Worm (Caenorhabditis elegans) whole organism, early embryonic: ENCODE measurements around the gene F44F4.9.

ENCODE experiments used
- B0310.2 ChIP-seq: sonication (generic microtip); optimal IDR thresholded peaks from 2 replicates; lab custom pipeline; 2016; ENCODE audit warnings: mild to moderate bottlenecking, missing genetic modification characterization, missing compliant biosample characterization
- F13C5.2 ChIP-seq: sonication (generic microtip); optimal IDR thresholded peaks from 2 replicates; lab custom pipeline; 2017; ENCODE audit warnings: mild to moderate bottlenecking, missing genetic modification characterization, inconsistent platforms, missing compliant biosample characterization
- aly-1 ChIP-seq: sonication (generic microtip); optimal IDR thresholded peaks from 2 replicates; lab custom pipeline; 2016; ENCODE audit warnings: missing genetic modification characterization, missing compliant biosample characterization
- ama-1 ChIP-seq: fragments of 150-350 bp; optimal IDR thresholded peaks from 2 replicates; lab custom pipeline; 2014
- ceh-13 ChIP-seq: fragments of 200-800 bp; sonication (Bioruptor generic); optimal IDR thresholded peaks from 2 replicates; lab custom pipeline; 2018; ENCODE audit warnings: mild to moderate bottlenecking, missing genetic modification characterization, missing compliant biosample characterization
- ceh-36 ChIP-seq: sonication (generic microtip); optimal IDR thresholded peaks from 2 replicates; lab custom pipeline; 2016; ENCODE audit warnings: missing genetic modification characterization, inconsistent platforms, missing compliant biosample characterization
- ets-7 ChIP-seq: sonication (generic microtip); optimal IDR thresholded peaks from 2 replicates; lab custom pipeline; 2016; ENCODE audit warnings: missing genotype, missing genetic modification characterization, missing compliant biosample characterization
- flt-1 ChIP-seq: fragments of 200-800 bp; sonication (Bioruptor generic); IDR thresholded peaks from 2 replicates; pipeline ENCODE4 v1.3.6; 2022; ENCODE audit warnings: missing genetic modification characterization, missing compliant biosample characterization
- hmbx-1 ChIP-seq: sonication (generic microtip); optimal IDR thresholded peaks from 2 replicates; lab custom pipeline; 2016; ENCODE audit warnings: mild to moderate bottlenecking, missing genetic modification characterization, missing compliant biosample characterization
- hmg-4 ChIP-seq: fragments of 200-800 bp; sonication (Bioruptor generic); optimal IDR thresholded peaks from 2 replicates; lab custom pipeline; 2018; ENCODE audit warnings: mild to moderate bottlenecking, missing genetic modification characterization, missing compliant biosample characterization
- hnd-1 ChIP-seq: sonication (generic microtip); optimal IDR thresholded peaks from 2 replicates; lab custom pipeline; 2016; ENCODE audit warnings: missing genetic modification characterization, missing compliant biosample characterization
- pes-1 ChIP-seq: fragments of 200-800 bp; sonication (Bioruptor generic); IDR thresholded peaks from 2 replicates; pipeline ENCODE4 v1.3.6; 2022; ENCODE audit warnings: missing genetic modification reagents, missing genetic modification characterization, missing compliant biosample characterization
- scrt-1 ChIP-seq: fragments of 200-800 bp; sonication (Bioruptor generic); IDR thresholded peaks from 2 replicates; pipeline ENCODE4 v1.3.6; 2022; ENCODE audit warnings: missing genetic modification characterization, missing compliant biosample characterization
- sea-1 ChIP-seq: fragments of 200-800 bp; sonication (Bioruptor generic); conservative IDR thresholded peaks from 2 replicates; pipeline ENCODE4 v1.3.6; 2022; ENCODE audit warnings: missing genetic modification characterization, missing compliant biosample characterization
- tbx-11 ChIP-seq: fragments of 200-800 bp; sonication (Bioruptor generic); IDR thresholded peaks from 2 replicates; pipeline ENCODE4 v1.3.6; 2022; ENCODE audit warnings: missing genetic modification characterization, missing compliant biosample characterization
- tbx-37 ChIP-seq: fragments of 200-800 bp; sonication (Bioruptor generic); conservative IDR thresholded peaks from 2 replicates; pipeline ENCODE4 v1.3.6; 2022; ENCODE audit warnings: missing genetic modification reagents, missing genetic modification characterization, missing compliant biosample characterization
- tra-4 ChIP-seq: sonication (generic microtip); optimal IDR thresholded peaks from 2 replicates; lab custom pipeline; 2017; ENCODE audit warnings: missing genetic modification characterization, missing compliant biosample characterization

Gene F44F4.9

DNA sequence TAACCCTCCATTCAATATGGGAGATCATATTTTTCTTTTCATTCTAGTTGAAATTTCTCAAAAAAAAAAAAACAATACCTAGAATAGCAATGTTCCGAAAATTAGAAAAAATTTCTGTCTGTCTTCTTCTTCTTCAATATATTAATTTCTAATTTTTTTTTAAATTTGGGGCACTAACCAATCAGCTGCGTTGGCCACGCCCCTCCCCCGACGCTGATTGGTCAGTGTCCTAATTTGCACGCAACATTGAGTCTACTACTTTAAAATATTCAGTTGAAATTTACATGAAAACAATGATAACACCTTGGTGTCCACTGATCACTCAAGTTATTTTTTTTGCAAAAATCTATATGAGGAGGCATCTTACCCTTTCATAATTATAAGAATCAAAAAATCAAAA is 19.7 kb downstream of the F44F4.9 start:
- TF ChIP-seq hmg-4 (GFP tag; lab: Kevin White, UChicago): no peak

DNA sequence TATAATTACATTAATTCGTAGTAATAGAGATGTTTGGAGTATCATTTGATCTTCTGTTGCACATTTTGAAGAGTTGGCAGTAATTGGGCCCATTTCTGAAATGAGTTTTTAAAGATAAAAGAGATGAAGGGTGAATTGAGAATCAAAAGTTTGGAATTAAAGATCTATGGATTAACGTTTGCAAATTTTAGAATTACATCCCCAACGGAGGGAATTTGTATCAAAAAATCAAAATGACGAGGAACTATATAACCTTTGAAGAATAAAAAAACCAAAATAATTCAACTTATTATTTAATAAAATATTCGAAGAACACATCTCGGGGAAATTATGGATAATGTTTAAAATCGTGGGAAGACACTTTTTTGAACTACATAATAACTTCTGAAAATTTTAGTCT is 20.6 kb downstream of the F44F4.9 start, which contains the start of gene sra-10:
Gene sra-10, minus strand, starts transcription at position 101 of the 400 bp plus-strand sequence.
- no peak for TF ChIP-seq ceh-13 (GFP tag; lab: Kevin White, UChicago)
- no peak for TF ChIP-seq ceh-36 (tag; lab: Kevin White, UChicago)
- TF ChIP-seq sea-1: no peak
- no peak for TF ChIP-seq tbx-37 (GFP tag; lab: Robert Waterston, UW)

ce11 chrII:10888979-10889378 is 26.7 kb downstream of the F44F4.9 start, which contains the start of gene ptr-8:
Gene ptr-8, plus strand, starts transcription at chrII:10889279.
- no peak for TF ChIP-seq ceh-13 (GFP tag; lab: Kevin White, UChicago)
- TF ChIP-seq ceh-36 (tag; lab: Kevin White, UChicago): no peak
- TF ChIP-seq flt-1: no peak
- TF ChIP-seq scrt-1: no peak
- TF ChIP-seq ets-7: no peak
- no peak for TF ChIP-seq tbx-37 (GFP tag; lab: Robert Waterston, UW)
- no peak for TF ChIP-seq aly-1 (tag; lab: Kevin White, UChicago)
- no peak for TF ChIP-seq pes-1 (GFP tag; lab: Robert Waterston, UW)
- TF ChIP-seq hmbx-1: no peak
- TF ChIP-seq ama-1 (lab: Kevin White, UChicago): no peak
- TF ChIP-seq hmg-4 (GFP tag; lab: Kevin White, UChicago): no peak
- TF ChIP-seq F13C5.2 (tag; lab: Kevin White, UChicago): no peak
- no peak for TF ChIP-seq hnd-1 (tag; lab: Kevin White, UChicago)
- no peak for TF ChIP-seq B0310.2
- TF ChIP-seq sea-1: no peak

DNA sequence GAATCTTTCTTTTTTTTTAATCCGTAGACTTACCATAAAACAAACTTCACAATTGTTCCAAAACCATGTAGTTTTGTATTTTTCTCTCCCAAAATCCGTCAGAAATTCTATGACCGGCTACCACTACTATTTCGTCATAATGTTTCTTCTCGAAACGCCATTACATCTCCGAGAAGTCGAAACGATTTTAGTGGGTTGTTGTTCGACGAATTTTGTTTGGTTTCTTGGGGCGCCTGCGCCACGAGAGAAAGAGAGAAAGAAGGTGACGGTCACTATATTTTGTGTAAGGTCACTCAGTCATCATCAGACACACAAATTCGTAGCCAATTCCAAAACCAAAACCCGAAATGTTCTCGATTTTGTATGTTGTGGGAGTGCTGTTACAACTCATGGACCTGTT is 28.5 kb downstream of the F44F4.9 start:
- TF ChIP-seq tra-4 (tag; lab: Kevin White, UChicago) (no peak), ceh-36 (tag; lab: Kevin White, UChicago) (no peak), tbx-37 (GFP tag; lab: Robert Waterston, UW) (no peak), tbx-11 (no peak), flt-1 (no peak), sea-1 (no peak), hnd-1 (tag; lab: Kevin White, UChicago) (no peak), pes-1 (GFP tag; lab: Robert Waterston, UW) (no peak), B0310.2 (no peak), scrt-1 (no peak), ceh-13 (GFP tag; lab: Kevin White, UChicago) (no peak), ets-7 (no peak), hmg-4 (GFP tag; lab: Kevin White, UChicago) (no peak), aly-1 (tag; lab: Kevin White, UChicago) (no peak), hmbx-1 (no peak), F13C5.2 (tag; lab: Kevin White, UChicago) (no peak), ama-1 (lab: Kevin White, UChicago) (no peak)

ce11 chrII:10885868-10886514 is 29.6 kb downstream of the F44F4.9 start, which contains the start of gene F44F4.3:
Gene F44F4.3, minus strand, starts transcription at chrII:10885918.
- TF ChIP-seq pes-1 (GFP tag; lab: Robert Waterston, UW) (no peak), hnd-1 (tag; lab: Kevin White, UChicago) (no peak), sea-1 (no peak), F13C5.2 (tag; lab: Kevin White, UChicago) (no peak), hmbx-1 (no peak), tbx-37 (GFP tag; lab: Robert Waterston, UW) (no peak), ets-7 (no peak), ama-1 (lab: Kevin White, UChicago) (no peak), aly-1 (tag; lab: Kevin White, UChicago) (no peak), scrt-1 (no peak), tra-4 (tag; lab: Kevin White, UChicago) (no peak), ceh-36 (tag; lab: Kevin White, UChicago) (no peak), hmg-4 (GFP tag; lab: Kevin White, UChicago) (no peak)

DNA sequence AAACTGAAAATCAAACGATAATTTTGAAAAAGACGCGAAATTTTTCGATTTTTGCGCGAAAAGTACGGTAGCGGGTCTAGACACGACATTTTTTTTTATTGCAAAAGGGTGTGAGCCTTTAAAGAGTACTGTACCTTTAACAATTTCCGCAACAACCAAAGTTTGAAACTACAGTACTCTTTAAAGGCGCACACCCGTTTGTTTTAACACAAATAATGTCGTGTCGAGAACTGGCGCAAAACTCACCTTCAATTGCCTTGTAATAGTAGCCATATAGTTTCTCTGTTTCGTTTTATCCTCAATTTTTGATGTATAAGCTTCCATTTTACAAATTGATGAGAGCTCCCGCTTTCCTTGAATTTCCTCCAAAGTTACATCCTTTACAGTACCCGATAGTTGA is 30.4 kb downstream of the F44F4.9 start:
- TF ChIP-seq sea-1 (no peak), hnd-1 (tag; lab: Kevin White, UChicago) (no peak), ets-7 (no peak), aly-1 (tag; lab: Kevin White, UChicago) (no peak), B0310.2 (no peak), tbx-37 (GFP tag; lab: Robert Waterston, UW) (no peak), F13C5.2 (tag; lab: Kevin White, UChicago) (no peak), pes-1 (GFP tag; lab: Robert Waterston, UW) (no peak), tra-4 (tag; lab: Kevin White, UChicago) (no peak), flt-1 (no peak), tbx-11 (no peak), hmg-4 (GFP tag; lab: Kevin White, UChicago) (no peak), ceh-13 (GFP tag; lab: Kevin White, UChicago) (no peak), ama-1 (lab: Kevin White, UChicago) (no peak), scrt-1 (no peak), ceh-36 (tag; lab: Kevin White, UChicago) (no peak), hmbx-1 (no peak)

DNA sequence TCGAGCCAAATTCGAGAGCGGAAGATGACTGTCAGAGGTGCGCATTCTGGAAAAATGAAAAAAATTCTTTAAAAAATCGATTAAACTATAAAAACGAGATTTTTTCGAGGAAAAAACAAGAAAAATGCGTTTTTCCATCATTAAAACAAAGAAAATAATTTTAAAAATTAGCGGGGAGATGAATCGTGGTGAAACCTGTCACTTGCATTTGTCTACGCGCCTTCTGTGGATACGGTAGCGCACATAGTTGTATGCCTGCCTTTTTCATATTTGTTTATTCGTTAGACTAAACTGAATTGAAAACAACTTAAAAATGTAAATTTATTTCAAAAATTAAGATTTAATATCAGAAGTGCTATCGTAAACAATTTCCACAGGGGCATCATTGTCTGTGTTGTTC is 31.2 kb downstream of the F44F4.9 start, which contains the start of gene egg-3:
Gene egg-3, minus strand, starts transcription at position 46 of the 400 bp plus-strand sequence.
- TF ChIP-seq hnd-1 (tag; lab: Kevin White, UChicago): no peak
- no peak for TF ChIP-seq sea-1
- TF ChIP-seq hmbx-1: no peak
- TF ChIP-seq ceh-13 (GFP tag; lab: Kevin White, UChicago): no peak
- no peak for TF ChIP-seq ama-1 (lab: Kevin White, UChicago)
- TF ChIP-seq ceh-36 (tag; lab: Kevin White, UChicago): no peak
- no peak for TF ChIP-seq tbx-11
- no peak for TF ChIP-seq scrt-1
- TF ChIP-seq tra-4 (tag; lab: Kevin White, UChicago): no peak
- TF ChIP-seq aly-1 (tag; lab: Kevin White, UChicago): no peak
